Worm (Caenorhabditis elegans) whole organism, L4 larva: Measurements from ENCODE around the gene zag-1.

Experiments
- F10B5.3 ChIP-seq: sonication (generic microtip); optimal IDR thresholded peaks from 2 replicates; lab custom pipeline; 2016; ENCODE audit warnings: mild to moderate bottlenecking, missing genetic modification characterization, missing compliant biosample characterization
- F44E2.7 ChIP-seq: fragments of 200-800 bp; sonication (Bioruptor generic); IDR thresholded peaks from 2 replicates; pipeline ENCODE4 v2.1.2; 2022; ENCODE audit warnings: missing genetic modification characterization, missing compliant biosample characterization
- R02D3.7 ChIP-seq: fragments of 150-350 bp; sonication (generic microtip); optimal IDR thresholded peaks from 3 replicates; lab custom pipeline; 2014; ENCODE audit warnings: missing biosample characterization, missing genetic modification characterization
- T26A8.4 ChIP-seq: fragments of 200-800 bp; sonication (Bioruptor generic); IDR thresholded peaks from 2 replicates; pipeline ENCODE4 v1.3.6; 2022; ENCODE audit warnings: missing genetic modification characterization, missing compliant biosample characterization
- Y105C5A.15 ChIP-seq: fragments of 200-800 bp; sonication (Bioruptor generic); IDR thresholded peaks from 2 replicates; pipeline ENCODE4 v1.3.6; 2022; ENCODE audit warnings: missing genetic modification characterization, missing compliant biosample characterization
- Y48G9A.11 ChIP-seq: fragments of 200-800 bp; sonication (Bioruptor generic); IDR thresholded peaks from 2 replicates; pipeline ENCODE4 v1.3.6; 2022; ENCODE audit warnings: missing genetic modification reagents, missing genetic modification characterization, missing compliant biosample characterization
- ZK546.5 ChIP-seq, 2 experiments: sonication (generic microtip); optimal IDR thresholded peaks; 2 replicates each; lab custom pipeline; 2017; ENCODE audit warnings: missing biosample characterization in 2 of 2, missing genetic modification characterization in 2 of 2
- aha-1 ChIP-seq: fragments of 150-350 bp; peaks from one replicate; lab custom pipeline; 2014; ENCODE audit warnings: missing biosample characterization, missing genetic modification characterization
- aly-2 ChIP-seq: sonication (generic microtip); optimal IDR thresholded peaks from 2 replicates; lab custom pipeline; 2018; ENCODE audit warnings: missing biosample characterization, missing genetic modification characterization
- arid-1 ChIP-seq: fragments of 200-800 bp; sonication (Bioruptor generic); conservative IDR thresholded peaks from 2 replicates; pipeline ENCODE4 v1.3.6; 2022; ENCODE audit warnings: missing genetic modification reagents, missing genetic modification characterization, missing compliant biosample characterization
- ceh-28 ChIP-seq: fragments of 150-350 bp; optimal IDR thresholded peaks from 2 replicates; lab custom pipeline; 2014; ENCODE audit warnings: missing biosample characterization, missing genetic modification reagents, missing genetic modification characterization
- ceh-44 ChIP-seq: fragments of 200-800 bp; sonication (Bioruptor generic); IDR thresholded peaks from 2 replicates; pipeline ENCODE4 v1.3.6; 2022; ENCODE audit warnings: missing genetic modification reagents, missing genetic modification characterization, missing compliant biosample characterization
- cey-2 ChIP-seq: sonication (generic microtip); optimal IDR thresholded peaks from 3 replicates; lab custom pipeline; 2017; ENCODE audit warnings: missing genetic modification characterization, mild to moderate bottlenecking, missing compliant biosample characterization, antibody characterized with exemption, borderline replicate concordance; ENCODE audit not compliant: insufficient read depth
- ctbp-1 ChIP-seq: fragments of 200-800 bp; sonication (Bioruptor generic); IDR thresholded peaks from 2 replicates; pipeline ENCODE4 v1.3.6; 2022; ENCODE audit warnings: missing genetic modification reagents, missing genetic modification characterization, missing compliant biosample characterization
- daf-8 ChIP-seq: fragments of 200-800 bp; sonication (Bioruptor generic); IDR thresholded peaks from 2 replicates; pipeline ENCODE4 v1.3.6; 2022; ENCODE audit warnings: missing genetic modification characterization, missing compliant biosample characterization
- dmd-6 ChIP-seq: fragments of 200-800 bp; sonication (Bioruptor generic); IDR thresholded peaks from 2 replicates; pipeline ENCODE4 v1.3.6; 2022; ENCODE audit warnings: missing genetic modification reagents, missing genetic modification characterization, missing compliant biosample characterization
- dmd-9 ChIP-seq: fragments of 200-800 bp; sonication (Bioruptor generic); IDR thresholded peaks from 2 replicates; pipeline ENCODE4 v1.3.6; 2022; ENCODE audit warnings: missing genetic modification reagents, missing genetic modification characterization, missing compliant biosample characterization
- dpl-1 ChIP-seq: fragments of 150-350 bp; optimal IDR thresholded peaks from 2 replicates; lab custom pipeline; 2014; ENCODE audit warnings: missing biosample characterization, missing genetic modification reagents, missing genetic modification characterization
- duxl-1 ChIP-seq: sonication (generic microtip); optimal IDR thresholded peaks from 2 replicates; lab custom pipeline; 2016; ENCODE audit warnings: mild to moderate bottlenecking, missing genetic modification characterization, moderate library complexity, missing compliant biosample characterization; ENCODE audit not compliant: poor library complexity
- egl-43 ChIP-seq: fragments of 200-800 bp; sonication (Bioruptor generic); IDR thresholded peaks from 2 replicates; pipeline ENCODE4 v1.3.6; 2022; ENCODE audit warnings: missing genetic modification reagents, missing genetic modification characterization, missing compliant biosample characterization
- gei-8 ChIP-seq: fragments of 200-800 bp; sonication (Bioruptor generic); optimal IDR thresholded peaks from 2 replicates; lab custom pipeline; 2018; ENCODE audit warnings: mild to moderate bottlenecking, missing genetic modification characterization, missing compliant biosample characterization
- hlh-11 ChIP-seq: fragments of 200-800 bp; sonication (Bioruptor generic); optimal IDR thresholded peaks from 2 replicates; lab custom pipeline; 2018; ENCODE audit warnings: mild to moderate bottlenecking, missing genetic modification characterization, missing compliant biosample characterization
- hmg-1.1 ChIP-seq: fragments of 200-800 bp; sonication (Bioruptor generic); IDR thresholded peaks from 2 replicates; pipeline ENCODE4 v1.3.6; 2022; ENCODE audit warnings: missing genetic modification reagents, missing genetic modification characterization, missing compliant biosample characterization
- jun-1 ChIP-seq: fragments of 150-350 bp; optimal IDR thresholded peaks from 2 replicates; lab custom pipeline; 2014; ENCODE audit warnings: missing biosample characterization, missing genetic modification reagents, missing genetic modification characterization
- lim-7 ChIP-seq: fragments of 200-800 bp; sonication (Bioruptor generic); IDR thresholded peaks from 2 replicates; pipeline ENCODE4 v1.3.6; 2022; ENCODE audit warnings: missing genetic modification characterization, missing compliant biosample characterization
- lin-1 ChIP-seq: fragments of 200-800 bp; sonication (Bioruptor generic); IDR thresholded peaks from 2 replicates; pipeline ENCODE4 v1.3.6; 2022; ENCODE audit warnings: missing genetic modification reagents, missing genetic modification characterization, missing compliant biosample characterization
- lin-13 ChIP-seq: fragments of 150-350 bp; optimal IDR thresholded peaks from 2 replicates; lab custom pipeline; 2014; ENCODE audit warnings: missing biosample characterization, missing genetic modification reagents, missing genetic modification characterization
- lin-15B ChIP-seq: fragments of 150-350 bp; sonication (generic microtip); optimal IDR thresholded peaks from 3 replicates; lab custom pipeline; 2014; ENCODE audit warnings: missing biosample characterization, missing genetic modification characterization
- lin-38 ChIP-seq: fragments of 200-800 bp; sonication (Bioruptor generic); IDR thresholded peaks from 2 replicates; pipeline ENCODE4 v1.3.6; 2022; ENCODE audit warnings: missing genetic modification reagents, missing genetic modification characterization, missing compliant biosample characterization
- lir-3 ChIP-seq: sonication (generic microtip); optimal IDR thresholded peaks from 2 replicates; lab custom pipeline; 2016; ENCODE audit warnings: mild to moderate bottlenecking, missing genetic modification characterization, missing compliant biosample characterization
- lsy-2 ChIP-seq, 2 experiments: fragments of 150-350 bp in 1 of 2; sonication (generic microtip) in 1 of 2; optimal IDR thresholded peaks; 2 replicates each; lab custom pipeline; 2014 to 2017; ENCODE audit warnings: missing biosample characterization in 2 of 2, missing genetic modification characterization in 2 of 2
- mdl-1 ChIP-seq, 2 experiments: fragments of 150-350 bp in 1 of 2; sonication (generic microtip) in 1 of 2; optimal IDR thresholded peaks; 2 replicates each; lab custom pipeline; 2014 to 2017; ENCODE audit warnings: missing biosample characterization in 2 of 2, missing genetic modification characterization in 2 of 2
- mxl-2 ChIP-seq: fragments of 200-800 bp; sonication (Bioruptor generic); conservative IDR thresholded peaks from 2 replicates; pipeline ENCODE4 v1.3.6; 2022; ENCODE audit warnings: missing genetic modification reagents, missing genetic modification characterization, missing compliant biosample characterization
- nhr-10 ChIP-seq: fragments of 150-350 bp; optimal IDR thresholded peaks from 2 replicates; lab custom pipeline; 2014; ENCODE audit warnings: missing biosample characterization, missing genetic modification characterization
- nhr-25 ChIP-seq: sonication (generic microtip); optimal IDR thresholded peaks from 2 replicates; lab custom pipeline; 2017; ENCODE audit warnings: missing genetic modification characterization, mild to moderate bottlenecking, missing compliant biosample characterization, antibody characterized with exemption, moderate library complexity, borderline replicate concordance; ENCODE audit not compliant: insufficient read depth
- php-3 ChIP-seq: fragments of 200-800 bp; sonication (Bioruptor generic); IDR thresholded peaks from 2 replicates; pipeline ENCODE4 v1.3.6; 2022; ENCODE audit warnings: missing genetic modification reagents, missing genetic modification characterization, missing compliant biosample characterization
- sdz-12 ChIP-seq: fragments of 200-800 bp; sonication (Bioruptor generic); optimal IDR thresholded peaks from 2 replicates; lab custom pipeline; 2018; ENCODE audit warnings: mild to moderate bottlenecking, missing genetic modification characterization, missing compliant biosample characterization
- set-16 ChIP-seq: fragments of 200-800 bp; sonication (Bioruptor generic); IDR thresholded peaks from 2 replicates; pipeline ENCODE4 v1.3.6; 2022; ENCODE audit warnings: missing genetic modification reagents, missing genetic modification characterization, missing compliant biosample characterization
- spr-3 ChIP-seq: fragments of 200-800 bp; sonication (Bioruptor generic); optimal IDR thresholded peaks from 2 replicates; lab custom pipeline; 2018; ENCODE audit warnings: mild to moderate bottlenecking, missing genetic modification characterization, missing compliant biosample characterization
- tra-1 ChIP-seq: fragments of 200-800 bp; sonication (Bioruptor generic); IDR thresholded peaks from 2 replicates; pipeline ENCODE4 v1.3.6; 2022; ENCODE audit warnings: missing genetic modification reagents, missing genetic modification characterization, missing compliant biosample characterization
- unc-62 ChIP-seq, 3 experiments: fragments of 150-350 bp in 1 of 3; sonication (generic microtip); optimal IDR thresholded peaks in 2 of 3; peaks in 1 of 3; 1 replicate in 1 of 3; 2 replicates in 2 of 3; lab custom pipeline; 2014 to 2017; ENCODE audit warnings: missing biosample characterization in 3 of 3, missing genetic modification characterization in 3 of 3, missing genetic modification reagents in 3 of 3, missing genotype in 1 of 3
- zip-2 ChIP-seq: fragments of 150-350 bp; optimal IDR thresholded peaks from 2 replicates; lab custom pipeline; 2014; ENCODE audit warnings: missing biosample characterization, missing genetic modification characterization
- ztf-7 ChIP-seq: fragments of 150-350 bp; optimal IDR thresholded peaks from 2 replicates; lab custom pipeline; 2014; ENCODE audit warnings: missing biosample characterization, missing genetic modification characterization

Gene zag-1

ce11 chrIV:3859552-3859951 is 3.9 kb downstream of the zag-1 start:
- TF ChIP-seq mxl-2 (GFP tag; lab: Robert Waterston, UW) (no peak), unc-62 (GFP tag; optimal IDR thresholded peaks at IDR 0.05 in 1 of 2; lab: Kevin White, UChicago) (no peak), unc-62 (tag; optimal IDR thresholded peaks at IDR 0.05; lab: Kevin White, UChicago) (no peak), set-16 (GFP tag; lab: Robert Waterston, UW) (peak; percentile 70; the same call in 1 of the 2 replicates)

- TF ChIP-seq ceh-28 (tag; lab: Kevin White, UChicago): no peak
- no peak for TF ChIP-seq Y48G9A.11 (GFP tag; lab: Robert Waterston, UW)
- TF ChIP-seq ctbp-1: no peak
- TF ChIP-seq F10B5.3 (tag; lab: Kevin White, UChicago): no peak
- no peak for TF ChIP-seq ZK546.5 (tag; optimal IDR thresholded peaks at IDR 0.05; lab: Kevin White, UChicago)
- no peak for TF ChIP-seq nhr-10 (tag; lab: Kevin White, UChicago)
- TF ChIP-seq lin-1 (GFP tag; lab: Robert Waterston, UW): no peak
- no peak for TF ChIP-seq php-3
- no peak for TF ChIP-seq lir-3 (tag; lab: Kevin White, UChicago)
Measured at ce11 chrIV:3860419-3860818, 4.8 kb downstream of the zag-1 start.

- TF ChIP-seq aha-1 (tag; lab: Kevin White, UChicago) (peak; percentile 90), sdz-12 (GFP tag; lab: Kevin White, UChicago) (no peak)
Measured at ce11 chrIV:3862948-3863347, 7.3 kb downstream of the zag-1 start.

ce11 chrIV:3864944-3865343 is 9.3 kb downstream of the zag-1 start, which contains the start of gene aat-8:
Gene aat-8 (minus strand): TSS chrIV:3865044.
- TF ChIP-seq spr-3: no peak
- TF ChIP-seq aly-2 (tag; lab: Kevin White, UChicago): no peak
- peak; percentile 0 for TF ChIP-seq aha-1 (tag; lab: Kevin White, UChicago)
- TF ChIP-seq lin-15B (tag; lab: Kevin White, UChicago): no peak

ce11 chrIV:3866018-3866417 is 10.4 kb downstream of the zag-1 start:
- TF ChIP-seq T26A8.4: no peak
- TF ChIP-seq lim-7 (GFP tag; lab: Robert Waterston, UW): no peak
- TF ChIP-seq lsy-2 (tag; optimal IDR thresholded peaks at IDR 0.05; lab: Kevin White, UChicago): no peak
- no peak for TF ChIP-seq cey-2 (tag; lab: Kevin White, UChicago)
- TF ChIP-seq arid-1: no peak
- TF ChIP-seq spr-3: no peak
- TF ChIP-seq mdl-1 (tag; optimal IDR thresholded peaks at IDR 0.05; lab: Kevin White, UChicago): no peak
- TF ChIP-seq lin-13: no peak
- TF ChIP-seq egl-43 (GFP tag; lab: Robert Waterston, UW): no peak
- TF ChIP-seq unc-62 (GFP tag; optimal IDR thresholded peaks at IDR 0.05 in 1 of 2; lab: Kevin White, UChicago): no peak
- no peak for TF ChIP-seq unc-62 (tag; optimal IDR thresholded peaks at IDR 0.05; lab: Kevin White, UChicago)
- no peak for TF ChIP-seq zip-2 (tag; lab: Kevin White, UChicago)
- TF ChIP-seq dmd-9 (GFP tag; lab: Robert Waterston, UW): no peak
- no peak for TF ChIP-seq hmg-1.1 (GFP tag; lab: Robert Waterston, UW)
- TF ChIP-seq ztf-7 (tag; lab: Kevin White, UChicago): no peak
- no peak for TF ChIP-seq F44E2.7 (GFP tag; lab: Robert Waterston, UW)
- no peak for TF ChIP-seq tra-1
- TF ChIP-seq dmd-6 (GFP tag; lab: Robert Waterston, UW): peak; percentile 24; the same call in 1 of the 2 replicates
- no peak for TF ChIP-seq daf-8 (GFP tag; lab: Robert Waterston, UW)
- TF ChIP-seq nhr-25 (tag; lab: Kevin White, UChicago): no peak
- TF ChIP-seq R02D3.7 (tag; lab: Kevin White, UChicago): no peak
- no peak for TF ChIP-seq lin-38 (GFP tag; lab: Robert Waterston, UW)
- TF ChIP-seq duxl-1 (tag; lab: Kevin White, UChicago): no peak
- no peak for TF ChIP-seq Y105C5A.15 (GFP tag; lab: Robert Waterston, UW)
- TF ChIP-seq dpl-1 (GFP tag; lab: Kevin White, UChicago): no peak
- no peak for TF ChIP-seq jun-1 (tag; lab: Kevin White, UChicago)
- no peak for TF ChIP-seq ceh-44 (GFP tag; lab: Robert Waterston, UW)
- TF ChIP-seq hlh-11 (tag; lab: Kevin White, UChicago): peak; percentile 50
- no peak for TF ChIP-seq gei-8
- no peak for TF ChIP-seq lir-3 (tag; lab: Kevin White, UChicago)
- TF ChIP-seq nhr-10 (tag; lab: Kevin White, UChicago): no peak
